Worm (Caenorhabditis elegans): ENCODE data around the gene fbxb-72.

Gene fbxb-72

DNA sequence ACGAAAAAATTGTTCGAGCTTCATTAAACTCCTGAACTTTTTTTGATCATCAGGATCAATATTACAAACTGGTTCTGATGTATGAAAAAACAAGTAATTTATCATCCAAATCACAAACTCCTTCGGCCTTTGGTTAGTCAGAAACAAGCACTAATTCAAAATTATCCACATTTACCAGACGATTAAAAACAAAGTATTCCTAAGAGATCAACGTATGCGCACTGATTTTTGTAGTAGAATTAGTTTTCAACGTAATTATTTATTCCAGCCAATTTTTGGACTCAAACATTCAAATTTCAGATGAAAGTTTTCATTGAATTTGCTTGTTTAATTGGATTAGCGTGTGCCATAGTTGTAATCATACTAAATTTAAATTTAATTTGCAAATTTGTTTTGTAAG lies 16.8 kb downstream of the fbxb-72 start, which contains the start of gene srbc-38:
TSS of gene srbc-38 (plus strand) at position 301 of the 400 bp plus-strand sequence.
- TF ChIP-seq flt-1 (GFP tag; IDR thresholded peaks at IDR 0.05) (no peak), ztf-29 (GFP tag; IDR thresholded peaks at IDR 0.05) (no peak), klf-2 (GFP tag; conservative IDR thresholded peaks at IDR 0.05) (no peak), cog-1 (tag; optimal IDR thresholded peaks at IDR 0.05) (no peak), ztf-23 (GFP tag; IDR thresholded peaks at IDR 0.05) (no peak), tab-1 (GFP tag; IDR thresholded peaks at IDR 0.05) (no peak), med-1 (GFP tag; optimal IDR thresholded peaks at IDR 0.05; ENCODE audit: insufficient read depth) (no peak), T22C8.4 (GFP tag; IDR thresholded peaks at IDR 0.05) (no peak), ref-1 (GFP tag; conservative IDR thresholded peaks at IDR 0.05) (no peak)

DNA sequence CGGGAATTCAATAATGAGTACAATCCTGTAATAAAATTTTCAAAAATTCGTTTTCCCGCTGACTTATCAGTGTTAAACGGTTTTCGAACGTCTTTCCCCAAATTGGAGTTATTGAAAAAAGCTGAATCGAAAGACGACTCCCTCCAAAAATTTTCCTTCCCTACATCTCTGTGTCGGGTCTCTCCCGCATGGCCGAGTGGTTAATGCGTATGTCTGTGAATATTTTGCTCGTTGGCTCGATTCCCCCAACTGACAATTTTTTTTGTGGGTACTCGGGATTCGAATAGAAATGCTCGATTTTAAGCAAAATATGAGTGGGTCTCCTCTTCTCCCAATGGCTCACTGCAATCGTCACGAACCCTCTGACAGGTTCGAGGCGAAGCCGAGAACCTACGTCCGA lies 17.3 kb downstream of the fbxb-72 start:
- TF ChIP-seq ztf-23 (GFP tag; IDR thresholded peaks at IDR 0.05) (peak; percentile 68; the same call in 1 of the 2 replicates), flt-1 (GFP tag; IDR thresholded peaks at IDR 0.05) (peak; percentile 66; the same call in 1 of the 2 replicates), ref-1 (GFP tag; conservative IDR thresholded peaks at IDR 0.05) (peak; percentile 69)

DNA sequence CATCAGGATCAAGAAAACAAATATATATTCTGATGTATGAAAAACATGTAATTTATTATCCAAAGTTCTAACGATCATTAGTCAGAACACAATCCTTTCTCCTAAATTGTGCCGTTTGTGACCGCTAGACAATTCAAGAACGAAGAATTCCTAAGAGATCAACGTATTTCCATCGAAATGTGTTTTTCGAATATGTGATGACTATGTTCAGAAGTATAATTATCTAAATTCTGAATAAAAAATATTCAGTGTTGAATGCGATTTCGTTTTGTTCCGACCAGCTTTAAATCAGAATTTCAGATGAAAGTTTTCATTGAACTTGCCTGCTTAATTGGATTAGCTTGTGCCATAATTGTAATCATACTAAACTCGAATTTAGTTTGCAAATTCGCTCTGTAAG lies 21.5 kb downstream of the fbxb-72 start, which contains the start of gene srbc-37:
TSS of gene srbc-37 (plus strand) at position 301 of the 400 bp plus-strand sequence.
- TF ChIP-seq T22C8.4 (GFP tag; IDR thresholded peaks at IDR 0.05), result no peak
- no peak for TF ChIP-seq klf-2 (GFP tag; conservative IDR thresholded peaks at IDR 0.05)
- TF ChIP-seq ztf-23 (GFP tag; IDR thresholded peaks at IDR 0.05), result no peak
- no peak for TF ChIP-seq med-1 (GFP tag; optimal IDR thresholded peaks at IDR 0.05; ENCODE audit: insufficient read depth)
- no peak for TF ChIP-seq flt-1 (GFP tag; IDR thresholded peaks at IDR 0.05)
- TF ChIP-seq ztf-29 (GFP tag; IDR thresholded peaks at IDR 0.05), result no peak
- no peak for TF ChIP-seq tab-1 (GFP tag; IDR thresholded peaks at IDR 0.05)
- no peak for TF ChIP-seq cog-1 (tag; optimal IDR thresholded peaks at IDR 0.05)
- TF ChIP-seq ref-1 (GFP tag; conservative IDR thresholded peaks at IDR 0.05), result no peak

DNA sequence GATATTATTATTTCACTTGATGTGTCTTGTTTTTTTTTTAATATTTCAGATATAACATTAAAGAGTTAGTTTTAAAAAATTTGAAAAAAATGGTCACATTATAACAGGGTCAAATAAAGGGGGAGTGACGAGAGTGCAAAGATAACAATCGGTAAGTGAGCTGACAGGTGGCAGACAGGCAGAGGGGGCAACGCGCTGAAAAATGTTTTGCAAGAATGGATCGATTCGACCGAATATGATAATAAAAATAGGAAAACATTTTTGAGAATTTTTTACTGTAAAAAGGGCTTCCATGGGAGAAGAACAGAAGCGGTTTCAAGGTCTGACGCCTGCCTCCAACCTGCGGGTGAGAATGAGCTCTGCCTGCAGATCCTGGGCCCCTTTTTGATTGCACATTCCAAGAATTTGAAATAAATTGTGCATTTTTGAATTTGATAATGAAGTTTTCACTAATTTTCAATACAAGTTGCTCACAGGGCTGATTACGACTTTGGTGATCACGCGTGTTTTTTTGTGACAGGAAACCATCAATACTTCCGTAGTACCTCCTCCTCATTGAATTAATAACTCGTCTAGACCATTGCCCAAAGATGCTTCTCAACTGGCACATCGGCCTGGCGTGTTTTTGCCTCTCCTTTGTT lies 24.1 kb downstream of the fbxb-72 start, which contains the start of the genes ugt-29 and srx-5:
TSS of gene ugt-29 (minus strand) at position 101 of the 641 bp plus-strand sequence.
TSS of gene srx-5 (plus strand) at position 591 of the 641 bp plus-strand sequence.
- TF ChIP-seq T22C8.4 (GFP tag; IDR thresholded peaks at IDR 0.05) (no peak), ztf-29 (GFP tag; IDR thresholded peaks at IDR 0.05) (no peak), med-1 (GFP tag; optimal IDR thresholded peaks at IDR 0.05; ENCODE audit: insufficient read depth) (no peak), flt-1 (GFP tag; IDR thresholded peaks at IDR 0.05) (no peak), klf-2 (GFP tag; conservative IDR thresholded peaks at IDR 0.05) (no peak), ztf-23 (GFP tag; IDR thresholded peaks at IDR 0.05) (no peak), tab-1 (GFP tag; IDR thresholded peaks at IDR 0.05) (no peak), ref-1 (GFP tag; conservative IDR thresholded peaks at IDR 0.05) (no peak), cog-1 (tag; optimal IDR thresholded peaks at IDR 0.05) (no peak)

DNA sequence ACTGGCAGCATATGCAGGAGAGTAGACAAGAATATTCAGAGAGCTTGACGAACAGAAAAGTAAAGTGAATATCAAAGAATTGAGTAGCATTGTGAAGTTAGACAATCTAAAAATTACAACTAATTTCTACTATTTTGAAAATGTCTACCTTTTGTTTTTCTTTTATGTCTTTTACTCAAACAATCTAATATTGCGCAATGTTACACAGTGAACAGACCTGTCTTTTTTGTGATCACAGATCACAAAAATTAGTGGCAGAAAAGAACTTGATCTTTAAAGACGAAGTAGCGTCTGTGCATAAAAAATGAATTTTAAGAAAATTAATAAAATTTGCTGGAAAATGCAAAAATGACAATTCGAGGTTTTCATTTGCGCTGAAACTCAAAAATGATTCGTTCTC lies 24.7 kb downstream of the fbxb-72 start:
- TF ChIP-seq tab-1 (GFP tag; IDR thresholded peaks at IDR 0.05), result no peak
- TF ChIP-seq ref-1 (GFP tag; conservative IDR thresholded peaks at IDR 0.05), result no peak
- no peak for TF ChIP-seq flt-1 (GFP tag; IDR thresholded peaks at IDR 0.05)
- TF ChIP-seq T22C8.4 (GFP tag; IDR thresholded peaks at IDR 0.05), result no peak
- no peak for TF ChIP-seq cog-1 (tag; optimal IDR thresholded peaks at IDR 0.05)

DNA sequence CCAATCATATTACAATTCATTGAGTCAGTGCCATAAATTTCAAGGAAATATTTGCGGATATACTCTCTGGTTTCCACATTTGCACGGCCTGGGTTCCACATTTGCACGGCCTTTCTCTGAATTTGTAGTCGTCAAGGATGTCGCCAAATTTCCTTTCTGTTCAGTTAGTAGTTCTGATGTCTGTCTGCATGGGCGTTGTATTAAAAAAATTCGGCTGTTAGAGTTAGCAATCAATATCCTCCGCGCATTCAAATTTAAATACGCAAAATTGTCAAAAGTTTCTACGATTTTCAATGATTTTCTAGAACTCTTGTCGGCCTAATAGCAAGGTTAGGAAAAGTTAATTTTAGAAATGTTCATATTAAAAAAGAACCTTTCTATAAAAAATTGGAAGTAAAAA lies 27.8 kb downstream of the fbxb-72 start, which contains the start of gene srj-52:
TSS of gene srj-52 (minus strand) at position 101 of the 400 bp plus-strand sequence.
- TF ChIP-seq cog-1 (tag; optimal IDR thresholded peaks at IDR 0.05) (no peak), ref-1 (GFP tag; conservative IDR thresholded peaks at IDR 0.05) (no peak), tab-1 (GFP tag; IDR thresholded peaks at IDR 0.05) (no peak), med-1 (GFP tag; optimal IDR thresholded peaks at IDR 0.05; ENCODE audit: insufficient read depth) (no peak), klf-2 (GFP tag; conservative IDR thresholded peaks at IDR 0.05) (no peak), ztf-29 (GFP tag; IDR thresholded peaks at IDR 0.05) (no peak), ztf-23 (GFP tag; IDR thresholded peaks at IDR 0.05) (no peak), T22C8.4 (GFP tag; IDR thresholded peaks at IDR 0.05) (no peak), flt-1 (GFP tag; IDR thresholded peaks at IDR 0.05) (no peak)

DNA sequence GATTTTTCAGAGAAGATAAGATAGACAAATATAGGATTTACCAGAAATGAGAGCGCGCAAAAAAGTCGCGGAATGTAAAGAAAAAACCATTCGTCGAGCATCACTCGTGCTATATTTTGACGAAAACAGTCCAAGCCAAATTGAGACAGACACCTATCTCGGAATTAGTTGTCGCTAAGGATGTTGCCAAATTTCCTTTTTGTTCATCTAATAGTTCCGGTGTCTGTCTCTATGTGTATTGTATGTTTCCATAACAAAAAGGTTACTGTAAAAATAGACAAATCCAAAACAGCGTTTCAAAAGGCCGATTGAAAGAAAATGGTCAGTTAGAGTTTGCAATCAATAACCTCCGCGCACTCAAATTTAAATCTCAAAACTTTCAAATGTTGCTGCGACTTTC lies 29.1 kb downstream of the fbxb-72 start, which contains the start of gene srj-53:
TSS of gene srj-53 (minus strand) at position 101 of the 400 bp plus-strand sequence.
- TF ChIP-seq ztf-23 (GFP tag; IDR thresholded peaks at IDR 0.05) (no peak), ref-1 (GFP tag; conservative IDR thresholded peaks at IDR 0.05) (no peak), cog-1 (tag; optimal IDR thresholded peaks at IDR 0.05) (no peak), klf-2 (GFP tag; conservative IDR thresholded peaks at IDR 0.05) (no peak), flt-1 (GFP tag; IDR thresholded peaks at IDR 0.05) (no peak), med-1 (GFP tag; optimal IDR thresholded peaks at IDR 0.05; ENCODE audit: insufficient read depth) (no peak), ztf-29 (GFP tag; IDR thresholded peaks at IDR 0.05) (no peak), tab-1 (GFP tag; IDR thresholded peaks at IDR 0.05) (no peak), T22C8.4 (GFP tag; IDR thresholded peaks at IDR 0.05) (no peak)

DNA sequence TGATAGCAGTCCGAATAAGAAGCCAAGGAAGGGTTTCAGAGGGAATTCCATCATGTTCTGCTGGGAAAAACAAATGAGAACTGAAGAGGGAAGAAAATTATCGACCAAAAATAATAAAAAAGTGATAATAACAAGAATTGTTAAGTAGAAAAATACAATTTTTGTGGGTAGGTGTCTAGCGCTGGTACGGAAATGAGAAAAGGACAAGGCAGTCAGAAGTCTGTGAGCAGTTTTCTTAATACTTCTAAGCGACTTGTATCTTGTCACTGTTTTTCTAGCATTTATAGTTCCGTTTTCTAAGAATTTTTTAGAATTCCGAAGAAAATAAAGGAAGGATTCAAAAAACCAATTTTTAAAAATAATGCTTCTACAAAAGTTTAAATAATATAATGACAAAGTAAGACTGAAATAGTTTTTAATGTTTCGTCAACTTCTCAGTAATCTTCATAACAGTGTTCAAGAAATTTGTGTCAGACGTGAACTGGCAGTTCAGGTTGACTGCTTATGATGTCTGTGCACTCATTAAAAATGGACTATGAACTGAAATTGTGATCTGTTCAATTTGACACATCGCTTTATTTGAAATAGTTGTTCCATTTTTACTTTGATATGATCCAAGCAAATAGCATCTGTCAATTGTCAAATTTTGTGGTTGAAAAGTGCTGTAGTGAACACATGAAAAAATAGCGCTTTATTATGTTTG lies 30.9 kb downstream of the fbxb-72 start, which contains the start of gene srx-4:
TSS of gene srx-4 (minus strand) at position 51 of the 703 bp plus-strand sequence.
- TF ChIP-seq tab-1 (GFP tag; IDR thresholded peaks at IDR 0.05) (no peak), T22C8.4 (GFP tag; IDR thresholded peaks at IDR 0.05) (no peak), ztf-29 (GFP tag; IDR thresholded peaks at IDR 0.05) (no peak), med-1 (GFP tag; optimal IDR thresholded peaks at IDR 0.05; ENCODE audit: insufficient read depth) (no peak), ref-1 (GFP tag; conservative IDR thresholded peaks at IDR 0.05) (no peak), ztf-23 (GFP tag; IDR thresholded peaks at IDR 0.05) (no peak), flt-1 (GFP tag; IDR thresholded peaks at IDR 0.05) (no peak), klf-2 (GFP tag; conservative IDR thresholded peaks at IDR 0.05) (no peak), cog-1 (tag; optimal IDR thresholded peaks at IDR 0.05) (no peak)

DNA sequence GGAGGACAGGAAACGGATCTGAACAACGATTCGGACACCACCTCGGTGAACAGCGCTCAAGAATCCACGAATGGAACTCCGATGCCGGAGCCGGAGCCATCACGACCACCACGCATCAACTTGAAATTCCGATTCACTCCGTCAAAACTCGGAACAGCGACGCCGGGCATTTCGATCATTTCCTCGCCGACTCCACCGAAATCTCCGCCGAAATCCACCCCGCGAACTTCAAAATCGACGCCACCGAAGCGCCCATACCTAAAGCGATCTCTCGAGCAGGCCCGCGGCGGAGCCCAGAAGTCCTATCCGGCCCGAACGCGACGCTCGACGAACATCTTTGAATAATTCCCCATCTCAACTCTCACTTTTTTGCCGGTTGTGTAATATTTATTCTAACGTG lies 34.2 kb downstream of the fbxb-72 start:
- TF ChIP-seq ref-1 (GFP tag; conservative IDR thresholded peaks at IDR 0.05) (no peak), T22C8.4 (GFP tag; IDR thresholded peaks at IDR 0.05) (no peak), ztf-23 (GFP tag; IDR thresholded peaks at IDR 0.05) (no peak), klf-2 (GFP tag; conservative IDR thresholded peaks at IDR 0.05) (no peak), cog-1 (tag; optimal IDR thresholded peaks at IDR 0.05) (no peak)

Data from whole organism, midembryonic.